Fruit fly (Drosophila melanogaster) whole organism, prepupa: ENCODE measurements around the gene CG11601.

Experiments
- CG15336 ChIP-seq: fragments of 200-800 bp; sonication (Bioruptor generic); IDR thresholded peaks from 2 replicates; pipeline ENCODE4 v1.3.6; 2022; ENCODE audit warnings: missing biosample characterization, missing genetic modification characterization
- CG31627 ChIP-seq: fragments of 200-800 bp; sonication (Bioruptor generic); optimal IDR thresholded peaks from 3 replicates; lab custom pipeline; 2016; ENCODE audit warnings: missing biosample characterization, missing genetic modification characterization
- CG4318 ChIP-seq: fragments of 200-800 bp; sonication (Bioruptor generic); optimal IDR thresholded peaks from 3 replicates; lab custom pipeline; 2017; ENCODE audit warnings: missing biosample characterization, mild to moderate bottlenecking, missing genetic modification characterization
- CG6792 ChIP-seq: fragments of 200-800 bp; sonication (Bioruptor generic); optimal IDR thresholded peaks from 3 replicates; lab custom pipeline; 2016; ENCODE audit warnings: missing biosample characterization, missing genetic modification characterization
- CG6854 ChIP-seq: fragments of 200-800 bp; sonication (Bioruptor generic); optimal IDR thresholded peaks from 2 replicates; lab custom pipeline; 2017; ENCODE audit warnings: missing biosample characterization, mild to moderate bottlenecking, missing genetic modification characterization
- CG8319 ChIP-seq: fragments of 200-800 bp; sonication (Bioruptor generic); optimal IDR thresholded peaks from 3 replicates; lab custom pipeline; 2016; ENCODE audit warnings: missing biosample characterization, missing genetic modification characterization
- Eip78C ChIP-seq: fragments of 200-800 bp; sonication (Bioruptor generic); peaks from one replicate; lab custom pipeline; 2016; ENCODE audit warnings: missing biosample characterization, missing genetic modification characterization
- achi ChIP-seq: fragments of 200-800 bp; sonication (Bioruptor generic); optimal IDR thresholded peaks from 3 replicates; lab custom pipeline; 2016; ENCODE audit warnings: missing biosample characterization, missing genetic modification characterization
- eg ChIP-seq: fragments of 200-800 bp; sonication (Bioruptor generic); IDR thresholded peaks from 3 replicates; pipeline ENCODE4 v1.3.6; 2022; ENCODE audit warnings: missing biosample characterization, missing genetic modification characterization
- fd59A ChIP-seq: fragments of 200-800 bp; sonication (Bioruptor generic); optimal IDR thresholded peaks from 2 replicates; lab custom pipeline; 2017; ENCODE audit warnings: missing biosample characterization, mild to moderate bottlenecking, missing genetic modification characterization, missing genetic modification reagents
- fd85E ChIP-seq: fragments of 200-800 bp; sonication (Bioruptor generic); optimal IDR thresholded peaks from 3 replicates; lab custom pipeline; 2016; ENCODE audit warnings: missing biosample characterization, missing genetic modification characterization
- fkh ChIP-seq: fragments of 200-800 bp; sonication (Bioruptor generic); optimal IDR thresholded peaks from 3 replicates; lab custom pipeline; 2017; ENCODE audit warnings: missing biosample characterization, mild to moderate bottlenecking, missing genetic modification characterization, moderate library complexity
- vri ChIP-seq: fragments of 200-800 bp; sonication (Bioruptor generic); optimal IDR thresholded peaks from 3 replicates; lab custom pipeline; 2016; ENCODE audit warnings: missing biosample characterization, mild to moderate bottlenecking, missing genetic modification characterization

DNA sequence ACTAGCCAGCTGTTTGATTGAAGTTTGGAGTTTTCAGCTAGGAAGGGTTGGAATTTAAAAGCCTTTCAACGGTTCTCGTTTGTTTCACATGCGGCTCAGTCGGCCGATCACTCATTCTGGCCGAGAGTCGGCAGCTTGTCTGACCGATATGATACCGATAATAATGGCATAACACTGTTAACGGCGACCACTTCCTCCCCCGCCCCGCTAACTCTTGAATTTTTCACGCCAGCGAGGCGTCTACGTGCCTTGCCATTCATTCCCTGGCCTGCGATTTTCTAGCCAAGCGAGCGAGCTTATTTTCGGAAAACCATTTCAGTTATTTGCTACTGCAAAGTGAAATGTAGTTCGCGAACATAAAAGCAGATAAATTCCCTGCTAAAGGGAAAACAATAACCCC, 16.9 kb upstream of the CG11601 start:
- peak; percentile 90 for TF ChIP-seq vri (GFP tag; lab: Kevin White, UChicago)
- TF ChIP-seq fd59A (GFP tag; lab: Kevin White, UChicago), result no peak
- TF ChIP-seq CG15336, result no peak
- no peak for TF ChIP-seq fd85E (GFP tag; lab: Kevin White, UChicago)
- no peak for TF ChIP-seq CG6792 (GFP tag; lab: Kevin White, UChicago)
- TF ChIP-seq Eip78C (GFP tag; lab: Kevin White, UChicago), result no peak
- TF ChIP-seq CG31627, result no peak
- no peak for TF ChIP-seq eg (GFP tag; lab: Robert Waterston, UW)
- TF ChIP-seq fkh (GFP tag; lab: Kevin White, UChicago), result no peak
- no peak for TF ChIP-seq CG8319
- no peak for TF ChIP-seq CG6854 (GFP tag; lab: Kevin White, UChicago)
- TF ChIP-seq CG4318 (GFP tag; lab: Kevin White, UChicago), result no peak
- TF ChIP-seq achi, result no peak
